Fruit fly (Drosophila melanogaster): ENCODE measurements around the gene CG5004.

CG5004 gene

DNA sequence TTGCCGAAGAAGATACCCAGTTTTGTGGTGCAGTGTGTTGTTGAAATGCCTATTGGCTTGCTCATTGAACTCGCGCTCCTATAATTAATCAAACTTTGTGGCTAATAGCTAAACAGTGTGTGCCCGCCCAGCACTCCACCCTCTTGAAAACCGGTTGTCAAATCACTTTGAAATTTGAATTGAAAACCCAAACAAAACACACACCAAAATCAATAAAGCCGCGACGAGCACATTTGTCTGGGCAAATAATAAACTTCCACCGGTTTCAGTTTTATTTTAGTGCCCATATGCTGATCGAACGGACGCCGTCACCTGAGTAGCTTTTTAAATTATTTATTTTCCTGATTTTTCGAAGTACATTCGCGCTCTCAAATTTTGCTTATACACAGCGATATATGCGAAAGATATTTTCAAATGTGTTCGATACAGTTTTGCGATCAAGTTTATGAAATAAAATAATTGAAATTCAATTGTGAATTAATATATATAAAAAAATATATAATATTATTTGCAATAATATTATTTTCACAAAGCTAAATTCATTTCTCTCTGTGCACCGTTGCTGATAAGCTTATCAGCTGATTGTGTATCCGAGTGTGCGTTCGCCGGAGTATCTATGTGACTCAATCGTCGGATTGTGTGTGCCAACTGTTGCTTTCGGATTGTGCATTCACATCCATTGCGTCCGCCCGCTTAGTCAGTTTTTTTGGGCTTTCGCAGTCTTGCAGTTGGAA, 22.5 kb downstream of the CG5004 start (continued):
- TF ChIP-seq Meics (GFP tag; optimal IDR thresholded peaks at IDR 0.05) (peak; percentile 88), Scr (GFP tag; IDR thresholded peaks at IDR 0.05; ENCODE audit: partially characterized antibody) (no peak), Asciz (GFP tag; optimal IDR thresholded peaks at IDR 0.05) (peak; percentile 81), CG31441 (GFP tag; IDR thresholded peaks at IDR 0.05) (peak; percentile 89), gem (tag; optimal IDR thresholded peaks at IDR 0.05) (peak; percentile 93), Tbp (GFP tag; optimal IDR thresholded peaks at IDR 0.05) (no peak), CG30020 (tag; optimal IDR thresholded peaks at IDR 0.05) (peak; percentile 33), aop (GFP tag; IDR thresholded peaks at IDR 0.05) (no peak), zen (tag; optimal IDR thresholded peaks at IDR 0.05) (peak; percentile 53), gce (GFP tag; IDR thresholded peaks at IDR 0.05) (no peak; the same call in 2 of the 3 replicates), CG9727 (GFP tag; optimal IDR thresholded peaks at IDR 0.05) (peak; percentile 84), CG34376 (GFP tag; optimal IDR thresholded peaks at IDR 0.05) (peak; percentile 58), CG12659 (GFP tag; optimal IDR thresholded peaks at IDR 0.05) (peak; percentile 83), otp (GFP tag; IDR thresholded peaks at IDR 0.05) (peak; percentile 62; the same call in 2 of the 3 replicates), ac (GFP tag; optimal IDR thresholded peaks at IDR 0.05) (no peak), slou (GFP tag; optimal IDR thresholded peaks at IDR 0.05) (peak; percentile 70), br (optimal IDR thresholded peaks at IDR 0.05) (no peak), usp (GFP tag; optimal IDR thresholded peaks at IDR 0.05) (no peak), CG4854 (GFP tag; optimal IDR thresholded peaks at IDR 0.05) (peak; percentile 11), CG10462 (GFP tag; optimal IDR thresholded peaks at IDR 0.05) (peak; percentile 27), H2.0 (GFP tag; IDR thresholded peaks at IDR 0.05) (peak; percentile 73), Rx (GFP tag; IDR thresholded peaks at IDR 0.05) (no peak), B-H2 (GFP tag; optimal IDR thresholded peaks at IDR 0.05) (peak; percentile 13), CG12236 (GFP tag; optimal IDR thresholded peaks at IDR 0.05) (no peak), Sry-δ (GFP tag; optimal IDR thresholded peaks at IDR 0.05) (no peak), CG2120 (GFP tag; optimal IDR thresholded peaks at IDR 0.05) (peak; percentile 65), CG18619 (GFP tag; optimal IDR thresholded peaks at IDR 0.05) (peak; percentile 82), CG1647 (GFP tag; optimal IDR thresholded peaks at IDR 0.05) (no peak), CG18476 (GFP tag; optimal IDR thresholded peaks at IDR 0.05) (peak; percentile 58), CG11398 (GFP tag; optimal IDR thresholded peaks at IDR 0.05) (no peak), CG10267 (tag; optimal IDR thresholded peaks at IDR 0.05) (peak; percentile 77), phol (tag; optimal IDR thresholded peaks at IDR 0.05) (peak; percentile 82), CG7357 (GFP tag; IDR thresholded peaks at IDR 0.05) (peak; percentile 49; the same call in 1 of the 3 replicates), B-H1 (GFP tag; IDR thresholded peaks at IDR 0.05) (peak; percentile 46; the same call in 2 of the 3 replicates), CG2875 (GFP tag; optimal IDR thresholded peaks at IDR 0.05) (peak; percentile 73), ap (GFP tag; IDR thresholded peaks at IDR 0.05) (peak; percentile 63; the same call in 1 of the 2 replicates), crp (GFP tag; optimal IDR thresholded peaks at IDR 0.05) (peak in 1 of 2 experiments; percentile 52), bigmax (GFP tag; optimal IDR thresholded peaks at IDR 0.05) (no peak), NK7.1 (GFP tag; optimal IDR thresholded peaks at IDR 0.05) (peak; percentile 43), ase (GFP tag; IDR thresholded peaks at IDR 0.05) (peak; percentile 81), nom (GFP tag; optimal IDR thresholded peaks at IDR 0.05) (no peak), Fer2 (tag; optimal IDR thresholded peaks at IDR 0.05) (peak; percentile 53), ERR (GFP tag; optimal IDR thresholded peaks at IDR 0.05) (no peak), C15 (GFP tag; IDR thresholded peaks at IDR 0.05) (0 out of 3 replicates have a peak, but pooled peaks have one; percentile 7), crc (GFP tag; optimal IDR thresholded peaks at IDR 0.05) (no peak), emc (GFP tag; optimal IDR thresholded peaks at IDR 0.05) (no peak), ci (GFP tag; IDR thresholded peaks at IDR 0.05) (peak; percentile 84; the same call in 2 of the 3 replicates), CG8388 (GFP tag; optimal IDR thresholded peaks at IDR 0.05) (peak; percentile 82), Hand (GFP tag; optimal IDR thresholded peaks at IDR 0.05) (peak; percentile 48), Lim3 (GFP tag; IDR thresholded peaks at IDR 0.05) (no peak; the same call in 1 of the 2 replicates)

Measured in whole organism, embryonic.